Worm (Caenorhabditis elegans): Measurements from ENCODE around the gene F59B2.8.

ce11 chrIII:8978512-8979352 lies 31.3 kb downstream of the F59B2.8 start:
- peak; percentile 29 for TF ChIP-seq hlh-30 (tag; optimal IDR thresholded peaks at IDR 0.05; ENCODE audit: insufficient read depth)
- TF ChIP-seq skn-1 (tag; optimal IDR thresholded peaks at IDR 0.05), result no peak
- no peak for TF ChIP-seq mxl-2 (GFP tag; conservative IDR thresholded peaks at IDR 0.05)
- TF ChIP-seq snpc-4 (tag; optimal IDR thresholded peaks at IDR 0.05), result no peak
- TF ChIP-seq ces-1 (GFP tag; optimal IDR thresholded peaks at IDR 0.05), result no peak
- TF ChIP-seq Y75B8A.6 (GFP tag; IDR thresholded peaks at IDR 0.05), result 0 out of 2 replicates have a peak, but pooled peaks have one; percentile 2
